Fruit fly (Drosophila melanogaster) whole organism, embryonic: Measurements from ENCODE around the gene PGRP-LF.

ENCODE experiments used
- gsb ChIP-seq: fragments of 200-800 bp; sonication (Bioruptor generic); IDR thresholded peaks from 2 replicates; pipeline ENCODE4 v1.3.6; 2022; ENCODE audit warnings: missing biosample characterization, missing genetic modification characterization
- kni ChIP-seq: fragments of 200-800 bp; sonication (Bioruptor generic); optimal IDR thresholded peaks from 3 replicates; lab custom pipeline; 2017; ENCODE audit warnings: mild to moderate bottlenecking, missing biosample characterization, missing genetic modification reagents, missing genetic modification characterization

DNA sequence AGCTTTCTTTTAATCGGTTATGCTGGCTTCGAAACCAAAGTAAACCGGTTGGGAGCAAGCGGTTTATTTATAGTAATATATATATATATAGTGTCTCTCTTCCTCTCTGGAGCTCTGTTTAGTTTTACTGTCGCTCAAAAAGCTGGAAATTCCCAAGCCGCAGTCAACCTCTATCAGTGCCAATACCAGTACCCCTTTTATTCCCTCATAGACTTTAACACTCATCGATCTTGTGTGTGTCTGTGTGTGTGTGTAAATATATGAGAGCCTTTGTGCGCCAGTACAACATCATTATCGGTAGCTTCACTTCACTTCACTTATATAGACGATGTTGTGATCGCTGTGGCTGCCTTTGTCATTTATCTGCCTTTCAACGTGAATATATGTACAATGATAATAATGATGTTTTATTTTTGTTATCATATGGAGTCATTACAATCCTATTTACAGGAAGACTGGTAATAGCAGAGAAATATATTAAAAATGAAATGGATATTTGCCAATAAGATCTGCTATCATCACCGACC, 11.4 kb upstream of the PGRP-LF start:
- no peak for TF ChIP-seq kni (GFP tag; lab: Kevin White, UChicago)
- no peak for TF ChIP-seq gsb (GFP tag; lab: Robert Waterston, UW)
